Fruit fly (Drosophila melanogaster): ENCODE measurements around the gene CG33644.

The CG33644 gene

DNA sequence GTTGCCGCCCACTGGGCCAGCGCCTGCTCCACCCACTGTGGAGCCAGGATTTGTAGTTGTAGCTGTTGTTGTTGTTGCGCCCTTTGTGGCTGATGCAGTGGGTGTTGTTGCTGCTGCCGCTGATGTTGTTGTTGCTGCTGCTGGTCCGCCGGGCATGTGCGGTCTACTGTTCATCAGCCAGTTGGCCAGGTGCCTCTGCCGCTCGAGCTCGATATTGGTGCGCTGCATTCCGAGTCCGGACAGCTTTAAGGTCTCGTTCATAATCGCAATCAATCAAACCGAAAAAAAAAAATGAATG, 18.9 kb upstream of the CG33644 start:
- TF ChIP-seq Pif1A (GFP tag; optimal IDR thresholded peaks at IDR 0.05) = no peak
- TF ChIP-seq CG13204 (GFP tag; optimal IDR thresholded peaks at IDR 0.05) = peak; percentile 97

DNA sequence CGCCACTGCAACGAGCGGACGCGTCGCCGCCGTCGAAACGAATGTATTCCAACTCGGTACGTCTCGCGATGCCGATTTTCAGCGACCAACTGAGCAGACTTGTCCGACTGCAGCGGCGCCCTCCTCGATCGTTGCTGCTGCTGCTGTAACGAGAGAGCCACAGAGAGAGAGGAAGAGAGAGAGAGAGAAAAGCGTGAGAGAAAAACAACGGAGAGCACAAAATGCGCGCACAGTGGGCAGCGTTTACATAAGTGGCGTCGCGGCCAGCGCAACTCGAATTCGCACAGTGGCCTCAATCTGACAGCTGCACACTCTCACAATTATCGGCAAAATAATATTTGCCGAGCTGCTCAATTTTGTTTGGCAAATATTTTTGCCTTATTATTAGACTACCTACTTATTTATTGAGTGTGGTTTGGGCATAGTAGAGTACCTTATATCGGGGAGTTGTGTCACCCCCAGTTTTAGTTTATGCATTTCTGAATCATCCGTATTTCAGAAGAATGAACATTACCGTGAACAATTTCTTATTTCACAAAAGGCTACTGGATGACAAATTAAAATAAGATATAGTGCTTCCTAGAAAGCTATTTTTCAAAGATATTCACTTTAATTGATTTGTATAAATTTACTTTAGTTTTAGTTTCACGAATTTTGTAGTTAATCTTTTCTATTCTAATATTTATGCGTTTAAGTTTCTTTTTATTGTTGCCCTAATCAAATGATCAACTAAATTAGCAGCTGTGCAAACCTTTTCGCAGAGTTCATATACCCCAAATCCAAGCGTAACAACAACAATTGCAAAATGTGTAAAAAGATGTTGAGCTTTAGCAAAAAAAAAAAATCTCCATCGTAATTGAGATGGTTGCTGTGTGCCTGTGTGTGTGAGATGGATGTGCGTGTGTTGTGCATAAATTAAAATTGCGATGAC, 18.3 kb upstream of the CG33644 start:
- TF ChIP-seq CG10348 (GFP tag; IDR thresholded peaks at IDR 0.05) (no peak), Pif1B (GFP tag; optimal IDR thresholded peaks at IDR 0.05) (peak; percentile 50), CG9948 (tag; optimal IDR thresholded peaks at IDR 0.05) (peak; percentile 15), EcR (GFP tag; optimal IDR thresholded peaks at IDR 0.05) (no peak), Pif1A (GFP tag; optimal IDR thresholded peaks at IDR 0.05) (peak; percentile 19), D1 (tag; optimal IDR thresholded peaks at IDR 0.05) (peak; percentile 25), CG13204 (GFP tag; optimal IDR thresholded peaks at IDR 0.05) (peak; percentile 85), CG8159 (tag; optimal IDR thresholded peaks at IDR 0.05) (peak; percentile 51), CG4496 (GFP tag; IDR thresholded peaks at IDR 0.05) (peak; percentile 62), Ets98B (GFP tag; IDR thresholded peaks at IDR 0.05) (peak; percentile 79), gl (tag; optimal IDR thresholded peaks at IDR 0.05) (peak; percentile 20), CG34367 (tag; optimal IDR thresholded peaks at IDR 0.05) (no peak), Snoo (tag; optimal IDR thresholded peaks at IDR 0.05) (no peak), rn (GFP tag; IDR thresholded peaks at IDR 0.05) (no peak), CG12605 (GFP tag; IDR thresholded peaks at IDR 0.05) (peak; percentile 77), CG32121 (GFP tag; IDR thresholded peaks at IDR 0.05) (no peak; the same call in 1 of the 2 replicates), CG14655 (GFP tag; optimal IDR thresholded peaks at IDR 0.05) (peak; percentile 70), CG15710 (tag; optimal IDR thresholded peaks at IDR 0.05) (peak; percentile 37), fd96Ca (GFP tag; IDR thresholded peaks at IDR 0.05) (peak; percentile 68; the same call in 2 of the 3 replicates), CG8301 (tag; optimal IDR thresholded peaks at IDR 0.05) (peak; percentile 42), CG17806 (tag; optimal IDR thresholded peaks at IDR 0.05) (peak; percentile 29)

DNA sequence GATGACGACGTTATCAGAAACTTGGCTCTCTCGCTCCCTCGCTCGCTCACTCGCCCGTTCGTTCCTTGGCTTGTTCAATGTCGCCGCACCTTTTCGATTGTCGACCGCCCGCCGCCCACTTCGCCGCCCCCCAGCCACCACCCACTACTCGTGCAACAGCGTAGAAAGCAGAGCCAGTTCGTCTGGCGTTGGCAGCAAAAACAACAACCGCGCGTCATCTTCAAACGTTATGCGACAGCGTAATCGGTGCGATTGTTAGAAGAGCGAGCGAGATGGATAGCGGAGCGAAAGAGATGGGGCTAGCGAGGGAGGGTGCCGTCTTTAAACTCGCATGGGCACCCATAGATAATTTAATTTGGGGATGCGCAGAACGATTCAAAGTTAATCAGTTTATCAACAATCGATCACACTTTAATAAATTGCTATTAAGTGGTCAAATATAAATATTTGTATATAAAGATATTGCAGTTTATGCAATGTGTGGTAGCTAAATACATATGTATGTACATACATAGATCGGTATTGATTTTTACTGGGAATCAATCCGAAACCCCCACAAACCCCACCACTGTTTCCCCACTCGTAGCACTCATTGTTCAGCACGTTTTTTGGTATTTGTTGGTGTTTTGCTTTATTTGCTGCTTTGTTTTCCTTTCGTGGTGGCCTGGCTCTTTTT, 17.5 kb upstream of the CG33644 start:
- no peak for TF ChIP-seq D1 (tag; optimal IDR thresholded peaks at IDR 0.05)
- TF ChIP-seq CG14655 (GFP tag; optimal IDR thresholded peaks at IDR 0.05) = peak; percentile 18
- TF ChIP-seq CG13204 (GFP tag; optimal IDR thresholded peaks at IDR 0.05) = peak; percentile 83
- TF ChIP-seq CG34367 (tag; optimal IDR thresholded peaks at IDR 0.05) = no peak
- TF ChIP-seq CG8301 (tag; optimal IDR thresholded peaks at IDR 0.05) = peak; percentile 16
- no peak for TF ChIP-seq Pif1B (GFP tag; optimal IDR thresholded peaks at IDR 0.05)
- no peak for TF ChIP-seq CG8159 (tag; optimal IDR thresholded peaks at IDR 0.05)
- TF ChIP-seq Pif1A (GFP tag; optimal IDR thresholded peaks at IDR 0.05) = no peak
- peak; percentile 2; the same call in 1 of the 3 replicates for TF ChIP-seq CG4496 (GFP tag; IDR thresholded peaks at IDR 0.05)
- TF ChIP-seq CG15710 (tag; optimal IDR thresholded peaks at IDR 0.05) = peak; percentile 39
- TF ChIP-seq gl (tag; optimal IDR thresholded peaks at IDR 0.05) = no peak
- TF ChIP-seq CG17806 (tag; optimal IDR thresholded peaks at IDR 0.05) = no peak
- peak; percentile 53; the same call in 1 of the 2 replicates for TF ChIP-seq CG10348 (GFP tag; IDR thresholded peaks at IDR 0.05)
- TF ChIP-seq CG32121 (GFP tag; IDR thresholded peaks at IDR 0.05) = peak; percentile 38
- no peak for TF ChIP-seq CG9948 (tag; optimal IDR thresholded peaks at IDR 0.05)
- peak; percentile 86 for TF ChIP-seq EcR (GFP tag; optimal IDR thresholded peaks at IDR 0.05)
- no peak for TF ChIP-seq rn (GFP tag; IDR thresholded peaks at IDR 0.05)
- peak; percentile 7 for TF ChIP-seq Ets98B (GFP tag; IDR thresholded peaks at IDR 0.05)
- TF ChIP-seq Snoo (tag; optimal IDR thresholded peaks at IDR 0.05) = peak; percentile 78
- TF ChIP-seq CG12605 (GFP tag; IDR thresholded peaks at IDR 0.05) = 0 out of 2 replicates have a peak, but pooled peaks have one; percentile 13
- TF ChIP-seq fd96Ca (GFP tag; IDR thresholded peaks at IDR 0.05) = peak; percentile 52; the same call in 2 of the 3 replicates

DNA sequence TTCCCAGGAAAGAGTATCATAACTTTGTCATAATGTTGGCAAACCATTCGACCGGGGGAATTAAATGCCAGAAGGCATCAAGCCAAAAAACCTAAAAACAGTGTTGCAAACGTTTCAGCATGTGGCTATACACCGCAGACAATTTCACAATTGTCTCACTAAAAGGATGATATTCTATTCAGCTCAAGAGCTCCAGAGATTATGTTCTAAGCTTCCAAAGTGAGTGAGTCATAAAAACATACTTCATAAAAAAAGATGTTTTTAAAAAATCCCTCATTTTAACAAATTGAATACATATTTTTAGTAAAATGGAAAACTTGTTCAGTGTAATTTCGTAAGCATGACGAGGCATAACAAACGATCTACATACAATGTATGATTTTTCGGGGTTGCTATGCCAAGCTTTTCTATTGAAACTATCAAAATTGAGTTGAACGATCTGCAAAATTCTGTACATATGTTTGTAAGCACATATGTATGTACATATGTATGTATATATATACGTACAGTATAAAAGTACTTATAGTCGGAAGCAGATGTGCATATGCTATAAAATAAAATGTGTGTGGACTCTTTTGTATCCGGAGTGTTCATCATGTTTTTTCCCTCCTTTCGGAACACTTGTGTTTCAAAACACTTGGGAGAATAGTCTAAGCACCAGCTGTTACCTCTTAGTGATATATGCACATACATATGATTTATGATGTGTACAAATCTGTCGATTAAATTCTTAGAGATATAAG, 16.8 kb upstream of the CG33644 start:
- TF ChIP-seq EcR (GFP tag; optimal IDR thresholded peaks at IDR 0.05) (no peak), gl (tag; optimal IDR thresholded peaks at IDR 0.05) (no peak), CG17806 (tag; optimal IDR thresholded peaks at IDR 0.05) (peak; percentile 54), fd96Ca (GFP tag; IDR thresholded peaks at IDR 0.05) (no peak), CG14655 (GFP tag; optimal IDR thresholded peaks at IDR 0.05) (peak; percentile 0), Ets98B (GFP tag; IDR thresholded peaks at IDR 0.05) (peak; percentile 56), Pif1A (GFP tag; optimal IDR thresholded peaks at IDR 0.05) (peak; percentile 72), CG4496 (GFP tag; IDR thresholded peaks at IDR 0.05) (peak; percentile 42; the same call in 2 of the 3 replicates), D1 (tag; optimal IDR thresholded peaks at IDR 0.05) (no peak), rn (GFP tag; IDR thresholded peaks at IDR 0.05) (no peak; the same call in 1 of the 2 replicates), CG15710 (tag; optimal IDR thresholded peaks at IDR 0.05) (no peak), CG8301 (tag; optimal IDR thresholded peaks at IDR 0.05) (peak; percentile 7), CG8159 (tag; optimal IDR thresholded peaks at IDR 0.05) (peak; percentile 34), CG34367 (tag; optimal IDR thresholded peaks at IDR 0.05) (no peak), CG32121 (GFP tag; IDR thresholded peaks at IDR 0.05) (peak; percentile 21; the same call in 1 of the 2 replicates), Pif1B (GFP tag; optimal IDR thresholded peaks at IDR 0.05) (no peak)

DNA sequence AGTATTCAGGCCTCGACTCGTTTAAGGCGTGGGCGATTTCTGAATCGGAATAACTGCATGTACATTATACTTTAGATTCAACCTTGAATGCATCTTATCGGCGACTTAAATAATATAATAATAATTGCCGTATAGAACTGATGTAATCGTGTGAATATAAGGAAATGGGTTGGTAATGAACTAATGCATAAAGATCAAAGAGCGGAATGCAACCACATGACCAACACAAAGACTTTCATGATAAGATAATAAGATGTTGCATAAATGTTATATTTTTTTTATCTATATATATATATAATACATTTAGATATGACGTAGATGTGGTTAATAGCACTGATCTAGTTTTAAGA, 16.2 kb upstream of the CG33644 start:
- TF ChIP-seq gl (tag; optimal IDR thresholded peaks at IDR 0.05) (no peak), Pif1B (GFP tag; optimal IDR thresholded peaks at IDR 0.05) (no peak), CG10348 (GFP tag; IDR thresholded peaks at IDR 0.05) (no peak), fd96Ca (GFP tag; IDR thresholded peaks at IDR 0.05) (no peak), CG14655 (GFP tag; optimal IDR thresholded peaks at IDR 0.05) (no peak), CG8301 (tag; optimal IDR thresholded peaks at IDR 0.05) (no peak), rn (GFP tag; IDR thresholded peaks at IDR 0.05) (no peak), CG32121 (GFP tag; IDR thresholded peaks at IDR 0.05) (no peak), CG15710 (tag; optimal IDR thresholded peaks at IDR 0.05) (no peak), Snoo (tag; optimal IDR thresholded peaks at IDR 0.05) (no peak), CG9948 (tag; optimal IDR thresholded peaks at IDR 0.05) (no peak), CG17806 (tag; optimal IDR thresholded peaks at IDR 0.05) (no peak), CG4496 (GFP tag; IDR thresholded peaks at IDR 0.05) (no peak), CG12605 (GFP tag; IDR thresholded peaks at IDR 0.05) (no peak), CG13204 (GFP tag; optimal IDR thresholded peaks at IDR 0.05) (no peak), Ets98B (GFP tag; IDR thresholded peaks at IDR 0.05) (no peak), Pif1A (GFP tag; optimal IDR thresholded peaks at IDR 0.05) (no peak)

All from whole organism, pupa.